Worm (Caenorhabditis elegans) whole organism, late embryonic: ENCODE measurements around the gene srbc-13.

ENCODE experiments used
- F13H6.1 ChIP-seq: sonication (generic microtip); optimal IDR thresholded peaks from 2 replicates; lab custom pipeline; 2016; ENCODE audit warnings: missing genetic modification characterization, missing compliant biosample characterization
- K09A11.1 ChIP-seq: sonication (generic microtip); optimal IDR thresholded peaks from 2 replicates; lab custom pipeline; 2017; ENCODE audit warnings: antibody characterized with exemption, mild to moderate bottlenecking, missing genetic modification characterization, missing compliant biosample characterization; ENCODE audit not compliant: insufficient read depth
- ceh-18 ChIP-seq: sonication (generic microtip); optimal IDR thresholded peaks from 2 replicates; lab custom pipeline; 2016; ENCODE audit warnings: missing genetic modification characterization, missing compliant biosample characterization
- ceh-2 ChIP-seq: sonication (generic microtip); optimal IDR thresholded peaks from 2 replicates; lab custom pipeline; 2016; ENCODE audit warnings: missing genotype, missing genetic modification characterization, missing compliant biosample characterization
- che-1 ChIP-seq: sonication (generic microtip); optimal IDR thresholded peaks from 2 replicates; lab custom pipeline; 2016; ENCODE audit warnings: mild to moderate bottlenecking, missing genetic modification characterization, missing compliant biosample characterization
- dve-1 ChIP-seq: sonication (generic microtip); optimal IDR thresholded peaks from 2 replicates; lab custom pipeline; 2017; ENCODE audit warnings: antibody characterized with exemption, mild to moderate bottlenecking, missing genetic modification characterization, missing compliant biosample characterization
- fkh-10 ChIP-seq: fragments of 150-350 bp; optimal IDR thresholded peaks from 2 replicates; lab custom pipeline; 2014; ENCODE audit warnings: missing biosample characterization, missing genetic modification reagents, missing genetic modification characterization
- lim-6 ChIP-seq: sonication (generic microtip); optimal IDR thresholded peaks from 2 replicates; lab custom pipeline; 2016; ENCODE audit warnings: missing genetic modification characterization, missing compliant biosample characterization
- madf-2 ChIP-seq: sonication (generic microtip); optimal IDR thresholded peaks from 2 replicates; lab custom pipeline; 2017; ENCODE audit warnings: missing genetic modification characterization, missing compliant biosample characterization
- mec-3 ChIP-seq: sonication (generic microtip); optimal IDR thresholded peaks from 2 replicates; lab custom pipeline; 2016; ENCODE audit warnings: borderline replicate concordance, missing genetic modification characterization, missing compliant biosample characterization
- pat-9 ChIP-seq: fragments of 200-800 bp; sonication (Bioruptor generic); optimal IDR thresholded peaks from 2 replicates; lab custom pipeline; 2018; ENCODE audit warnings: mild to moderate bottlenecking, missing genetic modification characterization, moderate library complexity, missing compliant biosample characterization
- pha-4 ChIP-seq: fragments of 150-350 bp; optimal IDR thresholded peaks from 2 replicates; lab custom pipeline; 2018; ENCODE audit warnings: missing biosample characterization, missing genetic modification reagents, missing genetic modification characterization
- pqm-1 ChIP-seq: sonication (generic microtip); optimal IDR thresholded peaks from 2 replicates; lab custom pipeline; 2016; ENCODE audit warnings: missing genetic modification characterization, missing compliant biosample characterization
- unc-55 ChIP-seq: sonication (generic microtip); optimal IDR thresholded peaks from 2 replicates; lab custom pipeline; 2017; ENCODE audit warnings: missing biosample characterization, missing genetic modification reagents, missing genetic modification characterization

DNA sequence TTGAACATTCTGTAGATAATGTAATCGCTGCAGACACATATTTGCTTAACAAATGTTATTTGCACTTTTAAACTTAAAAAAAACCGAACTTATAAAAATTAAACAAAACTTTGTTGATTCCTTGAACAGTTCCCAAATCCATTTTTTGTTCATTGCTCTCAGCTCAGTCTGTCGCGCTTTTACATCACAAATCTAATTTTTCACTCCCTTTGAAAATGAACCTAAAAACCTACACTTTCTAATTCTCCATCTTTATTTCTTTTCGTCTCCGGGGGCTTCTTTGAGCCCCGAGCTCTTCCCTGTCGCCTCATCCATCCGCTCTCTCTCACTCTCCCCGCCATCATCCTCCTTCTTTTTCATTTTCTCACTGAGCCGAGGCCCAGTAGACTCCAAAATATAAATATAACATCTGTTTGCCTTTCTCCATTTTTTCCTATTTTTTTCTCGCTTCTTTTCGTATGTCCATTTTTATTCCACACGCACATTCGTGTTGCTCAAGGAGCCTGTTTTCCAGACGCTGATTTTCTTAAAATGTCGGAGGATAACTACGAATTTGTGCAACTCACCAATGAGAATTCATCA lies 37.2 kb upstream of the srbc-13 start, which contains the start of gene R13D11.4:
- TF ChIP-seq pat-9 (tag; lab: Kevin White, UChicago) (no peak), che-1 (tag; lab: Kevin White, UChicago) (no peak), mec-3 (tag; lab: Kevin White, UChicago) (no peak), pha-4 (tag; lab: Kevin White, UChicago) (no peak), pqm-1 (tag; lab: Kevin White, UChicago) (no peak), dve-1 (no peak), ceh-2 (no peak), fkh-10 (no peak), unc-55 (GFP tag; lab: Kevin White, UChicago) (no peak), ceh-18 (tag; lab: Kevin White, UChicago) (no peak), K09A11.1 (no peak), madf-2 (no peak), F13H6.1 (tag; lab: Kevin White, UChicago) (no peak), lim-6 (tag; lab: Kevin White, UChicago) (no peak)
